Fruit fly (Drosophila melanogaster): ENCODE measurements around the gene Ipp.
A peak's percentile ranks its signal among the peaks of the same experiment; 100 is the strongest.

Gene Ipp

DNA sequence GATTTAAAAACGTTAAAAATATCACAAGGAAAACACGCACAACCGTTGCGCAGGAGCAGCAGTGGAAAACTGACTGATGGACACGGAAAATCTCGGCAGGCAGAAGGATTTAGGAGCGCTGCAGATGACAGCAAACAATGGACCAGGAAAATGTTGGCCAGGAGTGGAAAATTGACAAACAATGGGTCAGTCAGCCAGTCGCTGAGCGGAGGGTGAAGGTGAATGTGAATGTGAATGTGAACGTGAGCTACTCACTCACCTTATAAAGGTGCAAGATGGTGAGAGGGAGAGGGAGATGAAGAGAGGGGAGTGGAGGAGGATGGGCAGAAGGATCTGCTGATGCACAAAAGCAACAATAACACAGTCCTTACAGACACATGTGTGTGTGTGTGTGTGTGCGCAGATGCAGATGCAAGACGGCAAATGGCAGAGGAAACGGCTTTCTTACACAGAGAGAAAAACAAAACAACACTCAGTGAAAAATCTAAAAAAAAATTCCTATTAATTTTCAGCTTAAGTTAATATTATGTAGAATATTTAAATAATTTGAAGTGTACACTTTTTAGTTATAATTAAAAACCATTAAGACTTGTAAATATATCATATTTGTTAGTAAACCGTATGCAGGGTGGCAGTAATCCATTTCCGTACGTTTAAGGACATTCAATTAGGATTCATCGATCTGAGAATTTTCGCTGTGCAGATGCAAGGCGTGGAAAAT, 13.3 kb downstream of the Ipp start:
- TF ChIP-seq lola (GFP tag; optimal IDR thresholded peaks at IDR 0.05) (no peak), GATAd (GFP tag; optimal IDR thresholded peaks at IDR 0.05) (no peak), Mio (GFP tag; optimal IDR thresholded peaks at IDR 0.05) (no peak), psq (GFP tag; optimal IDR thresholded peaks at IDR 0.05) (no peak)

DNA sequence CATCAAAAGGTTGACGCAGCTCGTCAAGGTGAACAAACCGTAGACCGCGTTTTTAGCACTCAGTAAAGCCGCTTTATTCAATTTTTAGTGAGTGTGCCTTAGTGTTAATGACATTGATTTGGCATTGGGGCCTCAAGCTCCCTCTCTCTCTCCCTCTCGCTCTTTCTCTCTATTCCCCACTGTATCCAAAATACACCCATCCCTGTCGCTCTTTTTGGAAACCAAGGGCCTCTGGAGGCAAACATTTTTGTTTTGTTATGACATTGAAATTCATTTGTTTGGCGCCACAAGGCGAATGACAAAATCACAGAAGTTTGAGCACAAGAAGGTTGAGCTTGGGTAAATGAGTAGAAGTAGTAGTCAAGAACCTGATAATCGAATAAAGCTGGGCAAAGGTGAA, 14.1 kb downstream of the Ipp start:
- no peak for TF ChIP-seq Sp1 (GFP tag; optimal IDR thresholded peaks at IDR 0.05)
- no peak for TF ChIP-seq Dfd (GFP tag; optimal IDR thresholded peaks at IDR 0.05)
- no peak for TF ChIP-seq jim (GFP tag; optimal IDR thresholded peaks at IDR 0.05)
- TF ChIP-seq Jra (GFP tag; optimal IDR thresholded peaks at IDR 0.05): no peak
- no peak for TF ChIP-seq tai (GFP tag; optimal IDR thresholded peaks at IDR 0.05)
- TF ChIP-seq usp (GFP tag; optimal IDR thresholded peaks at IDR 0.05): no peak
- no peak for TF ChIP-seq Vsx2 (GFP tag; optimal IDR thresholded peaks at IDR 0.05; ENCODE audit: partially characterized antibody)
- no peak for TF ChIP-seq Hr83 (GFP tag; optimal IDR thresholded peaks at IDR 0.05; ENCODE audit: poor library complexity, severe bottlenecking)
- TF ChIP-seq dsf (GFP tag; optimal IDR thresholded peaks at IDR 0.05; ENCODE audit: borderline replicate concordance): no peak

DNA sequence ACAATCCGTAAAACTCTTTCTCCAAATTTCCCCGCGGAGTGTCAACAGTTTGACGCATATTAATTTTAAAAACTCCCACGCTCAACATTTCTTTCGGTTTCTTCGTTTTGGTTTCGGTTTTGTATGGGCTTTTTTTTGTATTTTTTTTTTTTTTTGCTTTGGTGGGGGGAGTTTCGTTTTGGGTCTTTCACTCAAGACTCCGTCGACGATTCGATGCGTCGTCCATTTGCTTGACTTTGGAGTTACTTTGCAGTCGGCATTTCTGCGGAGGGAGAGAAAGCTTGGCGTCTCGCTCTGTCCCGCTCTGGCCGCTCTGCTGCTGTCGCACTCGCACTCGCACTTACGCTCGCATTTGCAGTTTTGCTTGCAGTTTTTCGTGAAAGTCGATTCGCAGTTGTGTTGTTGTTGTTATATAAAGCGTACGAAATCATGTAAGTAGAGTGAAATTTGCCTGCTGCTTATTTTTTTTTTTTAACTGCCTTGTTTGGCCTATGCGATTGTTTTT, 16.2 kb downstream of the Ipp start:
- TF ChIP-seq h (GFP tag; optimal IDR thresholded peaks at IDR 0.05): no peak
- peak; percentile 71 for TF ChIP-seq fru (GFP tag; optimal IDR thresholded peaks at IDR 0.05)

DNA sequence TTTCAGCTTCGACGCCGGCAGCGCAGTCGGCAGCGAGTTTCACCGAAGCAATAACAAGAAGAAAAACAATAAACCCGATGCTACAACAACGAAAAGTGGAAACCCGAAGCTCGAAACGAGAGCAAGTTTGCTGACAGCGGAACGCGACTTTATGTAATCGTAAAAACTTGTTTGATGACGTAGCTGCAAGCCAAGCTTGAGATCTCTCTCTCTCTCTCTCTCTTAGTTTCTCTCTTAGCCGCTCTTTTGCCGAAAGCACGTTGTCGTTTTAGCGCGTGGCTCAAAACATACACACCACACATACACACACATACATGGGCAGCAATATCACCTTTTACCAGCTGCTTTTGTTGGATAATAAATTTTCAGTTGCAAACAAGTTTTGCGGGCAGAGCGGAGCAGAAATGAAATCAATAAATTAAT, 17.5 kb downstream of the Ipp start:
- no peak for TF ChIP-seq Jra (GFP tag; optimal IDR thresholded peaks at IDR 0.05)
- TF ChIP-seq Dif (GFP tag; optimal IDR thresholded peaks at IDR 0.05; ENCODE audit: partially characterized antibody): peak; percentile 65
- no peak for TF ChIP-seq GATAd (GFP tag; optimal IDR thresholded peaks at IDR 0.05)
- TF ChIP-seq h (GFP tag; optimal IDR thresholded peaks at IDR 0.05): peak; percentile 40
- no peak for TF ChIP-seq CG9705 (GFP tag; optimal IDR thresholded peaks at IDR 0.05)
- TF ChIP-seq woc (GFP tag; optimal IDR thresholded peaks at IDR 0.05): no peak
- peak; percentile 59 for TF ChIP-seq brk (GFP tag; optimal IDR thresholded peaks at IDR 0.05)
- TF ChIP-seq Mio (GFP tag; optimal IDR thresholded peaks at IDR 0.05): no peak
- peak; percentile 3 for TF ChIP-seq fru (GFP tag; optimal IDR thresholded peaks at IDR 0.05)
- TF ChIP-seq rgr (GFP tag; optimal IDR thresholded peaks at IDR 0.05): no peak
- peak; percentile 48 for TF ChIP-seq sage (GFP tag; optimal IDR thresholded peaks at IDR 0.05)
- peak in 1 of 2 experiments; percentile 63 for TF ChIP-seq dl (GFP tag; optimal IDR thresholded peaks at IDR 0.05; ENCODE audit: insufficient read depth in 1 of 2, partially characterized antibody in 2 of 2)

DNA sequence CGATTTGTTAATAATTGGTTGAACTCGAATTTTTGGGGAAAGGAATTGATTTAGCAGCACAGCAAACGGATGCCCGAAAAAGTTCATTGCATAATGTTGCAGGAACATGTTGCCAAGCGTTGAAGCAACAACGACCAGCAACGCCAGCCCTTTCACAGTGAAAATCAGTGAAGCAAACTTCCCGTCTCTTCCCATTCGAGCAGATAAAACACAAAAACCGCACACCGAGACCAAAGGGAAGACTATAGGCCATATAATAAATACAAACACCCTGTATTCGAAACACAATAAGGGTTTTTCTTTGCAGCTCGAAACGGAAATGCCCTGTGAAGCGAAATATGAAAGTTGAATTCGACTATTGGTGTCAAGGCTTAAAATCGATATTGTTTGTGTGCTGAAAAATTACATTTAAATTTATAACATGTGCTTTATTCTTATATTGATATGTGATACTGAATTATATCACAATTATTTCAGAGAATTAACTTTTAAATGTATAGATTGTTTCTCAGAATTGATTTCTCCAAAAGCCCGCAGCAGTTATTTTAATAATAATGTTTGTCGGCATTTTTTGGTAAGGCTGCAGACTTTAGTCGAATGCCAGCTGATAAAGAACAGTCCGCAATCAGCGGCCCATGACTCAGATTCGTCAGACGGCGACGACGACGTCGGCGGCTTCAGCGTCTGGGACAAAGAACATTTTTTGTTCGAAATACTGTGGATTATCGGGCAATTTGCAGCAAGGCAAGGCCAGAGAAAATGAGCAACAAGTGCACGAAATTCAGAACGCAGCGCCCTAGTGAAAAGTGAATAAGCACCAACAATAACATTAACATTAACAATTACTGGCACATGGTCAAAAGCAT, 18.8 kb downstream of the Ipp start:
- TF ChIP-seq Rel (GFP tag; optimal IDR thresholded peaks at IDR 0.05): no peak
- TF ChIP-seq Rel (tag; optimal IDR thresholded peaks at IDR 0.05): peak; percentile 16
- TF ChIP-seq h (GFP tag; optimal IDR thresholded peaks at IDR 0.05): peak; percentile 1
- TF ChIP-seq Hr83 (GFP tag; optimal IDR thresholded peaks at IDR 0.05; ENCODE audit: poor library complexity, severe bottlenecking): no peak

DNA sequence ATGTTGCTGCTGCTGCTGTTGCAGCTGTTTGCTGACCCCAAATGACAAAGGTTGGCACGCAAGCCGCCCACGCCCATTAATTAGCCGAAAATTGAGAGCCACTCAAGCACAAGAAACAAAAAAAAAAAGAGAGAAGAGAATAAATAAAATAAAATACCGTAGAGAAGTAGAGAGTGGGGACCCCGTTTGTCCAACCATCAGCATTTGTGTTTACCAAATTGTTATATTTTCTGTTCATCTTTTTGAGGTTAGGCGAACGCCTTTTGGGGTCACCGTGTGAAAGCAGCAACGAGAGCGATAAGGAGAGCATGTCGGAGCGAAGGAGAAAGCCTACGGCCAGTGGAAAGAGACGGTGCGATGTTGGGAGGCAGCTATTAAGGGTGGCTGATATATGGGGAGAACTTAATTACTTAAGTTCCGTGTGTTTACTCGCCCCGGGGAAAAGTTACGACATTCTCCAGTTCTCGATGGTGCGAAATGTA, 19.5 kb downstream of the Ipp start:
- TF ChIP-seq Hr83 (GFP tag; optimal IDR thresholded peaks at IDR 0.05; ENCODE audit: poor library complexity, severe bottlenecking): no peak
- no peak for TF ChIP-seq foxo (GFP tag; optimal IDR thresholded peaks at IDR 0.05)
- TF ChIP-seq dl (GFP tag; optimal IDR thresholded peaks at IDR 0.05; ENCODE audit: insufficient read depth in 1 of 2, partially characterized antibody in 2 of 2): no peak
- TF ChIP-seq Mio (GFP tag; optimal IDR thresholded peaks at IDR 0.05): no peak
- TF ChIP-seq CG9705 (GFP tag; optimal IDR thresholded peaks at IDR 0.05): no peak
- TF ChIP-seq tai (GFP tag; optimal IDR thresholded peaks at IDR 0.05): no peak
- TF ChIP-seq dsf (GFP tag; optimal IDR thresholded peaks at IDR 0.05; ENCODE audit: borderline replicate concordance): no peak
- TF ChIP-seq pan (optimal IDR thresholded peaks at IDR 0.05): no peak
- TF ChIP-seq OdsH (GFP tag; optimal IDR thresholded peaks at IDR 0.05): no peak
- no peak for TF ChIP-seq woc (GFP tag; optimal IDR thresholded peaks at IDR 0.05)
- TF ChIP-seq Sp1 (GFP tag; optimal IDR thresholded peaks at IDR 0.05): no peak
- no peak for TF ChIP-seq Abd-B (GFP tag; optimal IDR thresholded peaks at IDR 0.05)
- TF ChIP-seq HLH106 (tag; optimal IDR thresholded peaks at IDR 0.05): no peak
- no peak for TF ChIP-seq jim (GFP tag; optimal IDR thresholded peaks at IDR 0.05)
